Worm (Caenorhabditis elegans) whole organism, L2 larva: ENCODE data around the gene DH11.2.
A peak's percentile ranks its signal among the peaks of the same experiment; 100 is the strongest.

ENCODE experiments used
- C34F6.9 ChIP-seq: fragments of 150-350 bp; optimal IDR thresholded peaks from 2 replicates; lab custom pipeline; 2014; ENCODE audit warnings: missing biosample characterization, missing genetic modification characterization
- F13H6.1 ChIP-seq: sonication (generic microtip); optimal IDR thresholded peaks from 2 replicates; lab custom pipeline; 2016; ENCODE audit warnings: missing genetic modification characterization, missing compliant biosample characterization
- R02D3.7 ChIP-seq: fragments of 150-350 bp; optimal IDR thresholded peaks from 2 replicates; lab custom pipeline; 2014; ENCODE audit warnings: missing biosample characterization, missing genetic modification characterization
- Y55F3AM.14 ChIP-seq: fragments of 200-800 bp; sonication (Bioruptor generic); optimal IDR thresholded peaks from 2 replicates; lab custom pipeline; 2018; ENCODE audit warnings: mild to moderate bottlenecking, missing genetic modification characterization, missing compliant biosample characterization
- alr-1 ChIP-seq: fragments of 150-350 bp; optimal IDR thresholded peaks from 2 replicates; lab custom pipeline; 2014; ENCODE audit warnings: missing biosample characterization, missing genetic modification characterization
- aly-2 ChIP-seq: fragments of 150-350 bp; optimal IDR thresholded peaks from 2 replicates; lab custom pipeline; 2014; ENCODE audit warnings: missing biosample characterization, missing genetic modification characterization
- ama-1 ChIP-seq: fragments of 150-350 bp; optimal IDR thresholded peaks from 2 replicates; lab custom pipeline; 2018; ENCODE audit warnings: inconsistent platforms
- blmp-1 ChIP-seq: sonication (generic microtip); optimal IDR thresholded peaks from 2 replicates; lab custom pipeline; 2017; ENCODE audit warnings: missing genetic modification characterization, mild to moderate bottlenecking, missing compliant biosample characterization, antibody characterized with exemption, moderate library complexity; ENCODE audit not compliant: insufficient read depth
- ceh-16 ChIP-seq: fragments of 150-350 bp; optimal IDR thresholded peaks from 2 replicates; lab custom pipeline; 2014; ENCODE audit warnings: missing biosample characterization, missing genetic modification characterization
- crh-2 ChIP-seq: sonication (generic microtip); optimal IDR thresholded peaks from 2 replicates; lab custom pipeline; 2017; ENCODE audit warnings: missing biosample characterization, missing genetic modification characterization
- elt-1 ChIP-seq: fragments of 150-350 bp; optimal IDR thresholded peaks from 2 replicates; lab custom pipeline; 2014; ENCODE audit warnings: missing biosample characterization, missing genetic modification characterization
- elt-3 ChIP-seq: sonication (generic microtip); optimal IDR thresholded peaks from 2 replicates; lab custom pipeline; 2017; ENCODE audit warnings: missing biosample characterization, missing genetic modification characterization
- fos-1 ChIP-seq: fragments of 150-350 bp; optimal IDR thresholded peaks from 2 replicates; lab custom pipeline; 2014; ENCODE audit warnings: missing biosample characterization, missing genetic modification characterization
- gmeb-1 ChIP-seq: fragments of 150-350 bp; optimal IDR thresholded peaks from 2 replicates; lab custom pipeline; 2014; ENCODE audit warnings: missing biosample characterization, missing genetic modification characterization
- lin-11 ChIP-seq: fragments of 150-350 bp; sonication (generic microtip); optimal IDR thresholded peaks from 2 replicates; lab custom pipeline; 2014; ENCODE audit warnings: missing biosample characterization, missing genetic modification characterization, inconsistent platforms, mixed read lengths
- lin-13 ChIP-seq: fragments of 150-350 bp; optimal IDR thresholded peaks from 2 replicates; lab custom pipeline; 2014; ENCODE audit warnings: missing biosample characterization, missing genetic modification reagents, missing genetic modification characterization
- lin-39 ChIP-seq: fragments of 150-350 bp; optimal IDR thresholded peaks from 2 replicates; lab custom pipeline; 2014; ENCODE audit warnings: missing biosample characterization, missing genetic modification reagents, missing genetic modification characterization
- lsy-2 ChIP-seq, 2 experiments: fragments of 150-350 bp in 1 of 2; sonication (generic microtip) in 1 of 2; optimal IDR thresholded peaks; 2 replicates each; lab custom pipeline; 2014 to 2017; ENCODE audit warnings: missing biosample characterization in 2 of 2, missing genetic modification characterization in 2 of 2
- mab-5 ChIP-seq: fragments of 150-350 bp; optimal IDR thresholded peaks from 2 replicates; lab custom pipeline; 2014; ENCODE audit warnings: missing biosample characterization, missing genetic modification characterization
- mbf-1 ChIP-seq: sonication (generic microtip); optimal IDR thresholded peaks from 2 replicates; lab custom pipeline; 2017; ENCODE audit warnings: missing biosample characterization, missing genetic modification characterization
- mdl-1 ChIP-seq, 2 experiments: fragments of 150-350 bp in 1 of 2; sonication (generic microtip) in 1 of 2; optimal IDR thresholded peaks; 2 replicates each; lab custom pipeline; 2017; ENCODE audit warnings: missing biosample characterization in 2 of 2, missing genetic modification characterization in 2 of 2
- nhr-10 ChIP-seq: sonication (generic microtip); optimal IDR thresholded peaks from 2 replicates; lab custom pipeline; 2017; ENCODE audit warnings: missing biosample characterization, missing genetic modification characterization
- nhr-11 ChIP-seq: fragments of 150-350 bp; optimal IDR thresholded peaks from 2 replicates; lab custom pipeline; 2014; ENCODE audit warnings: missing biosample characterization, missing genetic modification characterization
- nhr-12 ChIP-seq: fragments of 150-350 bp; optimal IDR thresholded peaks from 2 replicates; lab custom pipeline; 2014; ENCODE audit warnings: missing biosample characterization, missing genetic modification characterization
- nhr-129 ChIP-seq: fragments of 150-350 bp; optimal IDR thresholded peaks from 2 replicates; lab custom pipeline; 2014; ENCODE audit warnings: missing biosample characterization, missing genetic modification characterization
- nhr-21 ChIP-seq: fragments of 150-350 bp; optimal IDR thresholded peaks from 2 replicates; lab custom pipeline; 2014; ENCODE audit warnings: missing biosample characterization, missing genetic modification characterization
- nhr-25 ChIP-seq: fragments of 150-350 bp; sonication (generic microtip); optimal IDR thresholded peaks from 3 replicates; lab custom pipeline; 2014; ENCODE audit warnings: missing biosample characterization, missing genetic modification characterization
- nhr-6 ChIP-seq: fragments of 150-350 bp; optimal IDR thresholded peaks from 2 replicates; lab custom pipeline; 2014; ENCODE audit warnings: missing biosample characterization, missing genetic modification characterization
- peb-1 ChIP-seq: fragments of 150-350 bp; optimal IDR thresholded peaks from 2 replicates; lab custom pipeline; 2014; ENCODE audit warnings: missing biosample characterization, missing genetic modification characterization
- sma-3 ChIP-seq: sonication (generic microtip); optimal IDR thresholded peaks from 2 replicates; lab custom pipeline; 2016; ENCODE audit warnings: missing genetic modification reagents, missing genetic modification characterization, missing compliant biosample characterization
- sma-9 ChIP-seq, 2 experiments: fragments of 150-350 bp in 1 of 2; sonication (generic microtip) in 1 of 2; optimal IDR thresholded peaks; 2 replicates each; lab custom pipeline; 2014 to 2016; ENCODE audit warnings: missing genetic modification characterization in 2 of 2, mild to moderate bottlenecking in 1 of 2, missing biosample characterization in 1 of 2, missing compliant biosample characterization in 1 of 2, missing genetic modification reagents in 1 of 2, moderate library complexity in 1 of 2
- snpc-4 ChIP-seq: fragments of 150-350 bp; optimal IDR thresholded peaks from 2 replicates; lab custom pipeline; 2014; ENCODE audit warnings: missing biosample characterization, missing genetic modification characterization
- unc-55 ChIP-seq: fragments of 150-350 bp; sonication (generic microtip); optimal IDR thresholded peaks from 3 replicates; lab custom pipeline; 2014; ENCODE audit warnings: missing biosample characterization, missing genetic modification reagents, missing genetic modification characterization
- unc-62 ChIP-seq: fragments of 150-350 bp; optimal IDR thresholded peaks from 2 replicates; lab custom pipeline; 2014; ENCODE audit warnings: missing biosample characterization, missing genetic modification reagents, missing genetic modification characterization
- zag-1 ChIP-seq: fragments of 150-350 bp; optimal IDR thresholded peaks from 2 replicates; lab custom pipeline; 2014; ENCODE audit warnings: missing biosample characterization, missing genetic modification characterization
- ztf-1 ChIP-seq: fragments of 200-800 bp; sonication (Bioruptor generic); conservative IDR thresholded peaks from 2 replicates; pipeline ENCODE4 v1.3.6; 2022; ENCODE audit warnings: missing genetic modification characterization, missing compliant biosample characterization
- ztf-11 ChIP-seq: sonication (generic microtip); optimal IDR thresholded peaks from 2 replicates; lab custom pipeline; 2017; ENCODE audit warnings: missing biosample characterization, missing genetic modification characterization
- ztf-4 ChIP-seq: fragments of 150-350 bp; optimal IDR thresholded peaks from 2 replicates; lab custom pipeline; 2014; ENCODE audit warnings: missing biosample characterization, missing genetic modification characterization

Gene DH11.2

DNA sequence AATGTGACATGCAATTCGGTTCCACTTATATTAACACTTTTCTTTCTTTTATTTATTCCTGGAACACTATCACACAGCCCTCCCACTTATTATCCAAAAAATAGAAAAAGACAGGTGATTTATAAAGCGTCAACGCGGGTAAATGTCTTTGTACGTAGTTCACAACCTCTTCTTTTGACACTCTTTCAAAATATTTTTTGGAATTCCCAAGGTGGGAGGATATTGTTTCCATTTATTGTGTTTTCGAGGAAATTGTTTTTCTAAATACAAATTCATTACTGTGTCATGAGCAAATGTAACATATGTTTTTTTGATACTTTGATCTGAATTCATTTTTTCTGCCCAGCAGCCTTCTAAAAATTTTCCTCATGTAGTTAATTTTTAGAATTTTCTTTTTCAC, 45.3 kb downstream of the DH11.2 start:
- no peak for TF ChIP-seq unc-62 (GFP tag; lab: Kevin White, UChicago)
- TF ChIP-seq sma-9 (GFP tag; optimal IDR thresholded peaks at IDR 0.05; lab: Kevin White, UChicago): no peak
- TF ChIP-seq sma-9 (tag; optimal IDR thresholded peaks at IDR 0.05; lab: Kevin White, UChicago): no peak
- TF ChIP-seq blmp-1 (tag; lab: Kevin White, UChicago): no peak
- no peak for TF ChIP-seq sma-3 (GFP tag; lab: Kevin White, UChicago)
- TF ChIP-seq R02D3.7: no peak
- TF ChIP-seq ceh-16: no peak
- no peak for TF ChIP-seq crh-2
- TF ChIP-seq elt-1: no peak
- no peak for TF ChIP-seq Y55F3AM.14 (GFP tag; lab: Kevin White, UChicago)
- no peak for TF ChIP-seq gmeb-1 (tag; lab: Kevin White, UChicago)
- TF ChIP-seq nhr-21 (tag; lab: Kevin White, UChicago): no peak
- no peak for TF ChIP-seq ztf-11 (tag; lab: Kevin White, UChicago)
- TF ChIP-seq lin-11: no peak
- TF ChIP-seq F13H6.1: no peak
- no peak for TF ChIP-seq ztf-1 (GFP tag; lab: Robert Waterston, UW)
- no peak for TF ChIP-seq ztf-4 (tag; lab: Kevin White, UChicago)
- no peak for TF ChIP-seq lin-13 (GFP tag; lab: Kevin White, UChicago)
- no peak for TF ChIP-seq nhr-10
- TF ChIP-seq nhr-129 (tag; lab: Kevin White, UChicago): no peak
- no peak for TF ChIP-seq ama-1 (lab: Kevin White, UChicago)

ce11 chrII:8058769-8059168, 46.2 kb downstream of the DH11.2 start, which contains the start of gene T05H10.8:
TSS of gene T05H10.8 (plus strand) at chrII:8059069.
- no peak for TF ChIP-seq mdl-1 (tag; optimal IDR thresholded peaks at IDR 0.05; lab: Kevin White, UChicago)
- TF ChIP-seq F13H6.1: no peak
- no peak for TF ChIP-seq elt-1
- no peak for TF ChIP-seq peb-1 (tag; lab: Kevin White, UChicago)

- TF ChIP-seq nhr-21 (tag; lab: Kevin White, UChicago) (peak; percentile 24), nhr-12 (tag; lab: Kevin White, UChicago) (no peak), snpc-4 (tag; lab: Kevin White, UChicago) (no peak), crh-2 (no peak), sma-9 (GFP tag; optimal IDR thresholded peaks at IDR 0.05; lab: Kevin White, UChicago) (peak; percentile 18), sma-9 (tag; optimal IDR thresholded peaks at IDR 0.05; lab: Kevin White, UChicago) (no peak)
Measured at ce11 chrII:8059532-8059931, 46.9 kb downstream of the DH11.2 start.

DNA sequence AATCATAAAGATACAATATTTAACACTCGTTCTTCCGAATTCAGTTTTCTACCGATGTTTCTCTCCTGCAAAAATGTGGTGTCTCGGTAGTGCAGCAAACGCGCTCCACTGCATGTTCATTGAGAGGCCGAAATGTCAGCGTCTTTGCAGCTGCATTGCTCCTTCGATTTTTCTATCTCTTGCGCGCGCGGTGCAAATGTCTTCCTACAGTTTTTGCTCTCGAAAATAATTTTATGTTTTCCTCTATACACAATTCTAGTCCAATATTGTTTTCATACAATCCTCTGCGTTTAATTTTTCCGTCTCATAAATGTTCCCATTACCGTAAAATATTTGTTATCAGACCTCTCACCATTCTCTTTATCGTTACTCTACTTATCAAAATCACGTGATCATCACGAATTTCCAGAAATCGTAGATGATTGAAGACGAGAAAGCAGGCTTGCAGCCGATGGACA, 49.7 kb downstream of the DH11.2 start, which contains the start of gene ufd-2:
ufd-2 (plus strand) TSS at position 408 of the 458 bp plus-strand sequence.
- TF ChIP-seq nhr-11 (no peak), nhr-25 (tag; lab: Kevin White, UChicago) (no peak), lin-11 (peak; percentile 53), elt-3 (tag; lab: Kevin White, UChicago) (no peak), Y55F3AM.14 (GFP tag; lab: Kevin White, UChicago) (peak; percentile 21), mbf-1 (tag; lab: Kevin White, UChicago) (no peak), alr-1 (tag; lab: Kevin White, UChicago) (no peak), mdl-1 (tag; optimal IDR thresholded peaks at IDR 0.05; lab: Kevin White, UChicago) (no peak), nhr-129 (tag; lab: Kevin White, UChicago) (peak; percentile 87), nhr-21 (tag; lab: Kevin White, UChicago) (peak; percentile 25), zag-1 (tag; lab: Kevin White, UChicago) (peak; percentile 23), F13H6.1 (peak; percentile 72), elt-1 (no peak), nhr-6 (peak; percentile 4), lin-13 (GFP tag; lab: Kevin White, UChicago) (peak; percentile 70), unc-62 (GFP tag; lab: Kevin White, UChicago) (no peak), mab-5 (tag; lab: Kevin White, UChicago) (no peak), lsy-2 (tag; optimal IDR thresholded peaks at IDR 0.05; lab: Kevin White, UChicago) (peak; percentile 28 to 85), sma-3 (GFP tag; lab: Kevin White, UChicago) (peak; percentile 64), lin-39 (tag; lab: Kevin White, UChicago) (no peak), sma-9 (GFP tag; optimal IDR thresholded peaks at IDR 0.05; lab: Kevin White, UChicago) (peak; percentile 52), sma-9 (tag; optimal IDR thresholded peaks at IDR 0.05; lab: Kevin White, UChicago) (no peak), aly-2 (no peak), fos-1 (tag; lab: Kevin White, UChicago) (peak; percentile 60), ztf-1 (GFP tag; lab: Robert Waterston, UW) (no peak), C34F6.9 (peak; percentile 89), unc-55 (GFP tag; lab: Kevin White, UChicago) (peak; percentile 79), snpc-4 (tag; lab: Kevin White, UChicago) (peak; percentile 41), ama-1 (lab: Kevin White, UChicago) (no peak), crh-2 (peak; percentile 75)
